Worm (Caenorhabditis elegans) whole organism, early embryonic: ENCODE data around the gene ras-2.
"Not testable (repeated sequence)": the region's sequence is repeated elsewhere in the genome, so short reads cannot be mapped to it uniquely, and the experiment has no call there.

Source experiments
- F13C5.2 ChIP-seq: sonication (generic microtip); optimal IDR thresholded peaks from 2 replicates; lab custom pipeline; 2017; ENCODE audit warnings: mild to moderate bottlenecking, missing genetic modification characterization, inconsistent platforms, missing compliant biosample characterization
- aly-1 ChIP-seq: sonication (generic microtip); optimal IDR thresholded peaks from 2 replicates; lab custom pipeline; 2016; ENCODE audit warnings: missing genetic modification characterization, missing compliant biosample characterization
- ama-1 ChIP-seq: fragments of 150-350 bp; optimal IDR thresholded peaks from 2 replicates; lab custom pipeline; 2014
- ceh-13 ChIP-seq: fragments of 200-800 bp; sonication (Bioruptor generic); optimal IDR thresholded peaks from 2 replicates; lab custom pipeline; 2018; ENCODE audit warnings: mild to moderate bottlenecking, missing genetic modification characterization, missing compliant biosample characterization
- ceh-36 ChIP-seq: sonication (generic microtip); optimal IDR thresholded peaks from 2 replicates; lab custom pipeline; 2016; ENCODE audit warnings: missing genetic modification characterization, inconsistent platforms, missing compliant biosample characterization
- flt-1 ChIP-seq: fragments of 200-800 bp; sonication (Bioruptor generic); IDR thresholded peaks from 2 replicates; pipeline ENCODE4 v1.3.6; 2022; ENCODE audit warnings: missing genetic modification characterization, missing compliant biosample characterization
- hmbx-1 ChIP-seq: sonication (generic microtip); optimal IDR thresholded peaks from 2 replicates; lab custom pipeline; 2016; ENCODE audit warnings: mild to moderate bottlenecking, missing genetic modification characterization, missing compliant biosample characterization
- hmg-4 ChIP-seq: fragments of 200-800 bp; sonication (Bioruptor generic); optimal IDR thresholded peaks from 2 replicates; lab custom pipeline; 2018; ENCODE audit warnings: mild to moderate bottlenecking, missing genetic modification characterization, missing compliant biosample characterization
- pes-1 ChIP-seq: fragments of 200-800 bp; sonication (Bioruptor generic); IDR thresholded peaks from 2 replicates; pipeline ENCODE4 v1.3.6; 2022; ENCODE audit warnings: missing genetic modification reagents, missing genetic modification characterization, missing compliant biosample characterization
- scrt-1 ChIP-seq: fragments of 200-800 bp; sonication (Bioruptor generic); IDR thresholded peaks from 2 replicates; pipeline ENCODE4 v1.3.6; 2022; ENCODE audit warnings: missing genetic modification characterization, missing compliant biosample characterization
- sea-1 ChIP-seq: fragments of 200-800 bp; sonication (Bioruptor generic); conservative IDR thresholded peaks from 2 replicates; pipeline ENCODE4 v1.3.6; 2022; ENCODE audit warnings: missing genetic modification characterization, missing compliant biosample characterization
- tbx-11 ChIP-seq: fragments of 200-800 bp; sonication (Bioruptor generic); IDR thresholded peaks from 2 replicates; pipeline ENCODE4 v1.3.6; 2022; ENCODE audit warnings: missing genetic modification characterization, missing compliant biosample characterization
- tbx-37 ChIP-seq: fragments of 200-800 bp; sonication (Bioruptor generic); conservative IDR thresholded peaks from 2 replicates; pipeline ENCODE4 v1.3.6; 2022; ENCODE audit warnings: missing genetic modification reagents, missing genetic modification characterization, missing compliant biosample characterization
- tra-4 ChIP-seq: sonication (generic microtip); optimal IDR thresholded peaks from 2 replicates; lab custom pipeline; 2017; ENCODE audit warnings: missing genetic modification characterization, missing compliant biosample characterization

DNA sequence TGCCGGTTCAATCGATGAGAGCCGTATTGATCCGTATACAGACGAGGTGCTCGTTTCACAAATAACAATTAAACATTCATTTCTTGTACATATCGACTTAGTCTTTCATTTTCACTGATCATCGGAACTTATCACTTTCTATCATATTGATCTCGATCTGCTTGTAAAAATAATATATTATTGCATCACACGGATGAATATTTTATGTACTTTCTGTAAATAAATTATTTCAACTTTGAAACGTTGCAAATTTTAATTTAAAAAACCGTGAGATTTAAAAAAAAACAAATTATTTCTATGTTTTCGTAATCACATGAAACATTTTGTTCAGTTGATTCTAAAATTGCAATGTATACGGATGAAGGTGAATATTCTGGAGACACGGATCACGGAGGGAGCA lies 2.7 kb upstream of the ras-2 start, which contains the start of gene twk-6:
- TF ChIP-seq ama-1; pes-1; flt-1; sea-1 (GFP tag; lab: Robert Waterston, UW); hmbx-1; ceh-36 (tag; lab: Kevin White, UChicago); tbx-11 (GFP tag; lab: Robert Waterston, UW); ceh-13; tbx-37 (GFP tag; lab: Robert Waterston, UW); aly-1 (tag; lab: Kevin White, UChicago); F13C5.2 (tag; lab: Kevin White, UChicago); hmg-4 (GFP tag; lab: Kevin White, UChicago); scrt-1 (GFP tag; lab: Robert Waterston, UW); tra-4 (tag; lab: Kevin White, UChicago): not testable (repeated sequence)
